Fruit fly (Drosophila melanogaster) whole organism, pupa: ENCODE data around the gene Sh3beta.

Experiments used
- CG12605 ChIP-seq: fragments of 200-800 bp; sonication (Bioruptor generic); IDR thresholded peaks from 2 replicates; pipeline ENCODE4 v1.3.6; 2022; ENCODE audit warnings: missing biosample characterization, missing genetic modification characterization
- CG13204 ChIP-seq: fragments of 200-800 bp; sonication (Bioruptor generic); optimal IDR thresholded peaks from 2 replicates; lab custom pipeline; 2018; ENCODE audit warnings: missing biosample characterization, mild to moderate bottlenecking, missing genetic modification characterization, moderate library complexity
- CG15710 ChIP-seq: fragments of 200-800 bp; sonication (Bioruptor generic); optimal IDR thresholded peaks from 2 replicates; lab custom pipeline; 2018; ENCODE audit warnings: missing biosample characterization, mild to moderate bottlenecking, missing genetic modification characterization, moderate library complexity
- CG17806 ChIP-seq: fragments of 200-800 bp; sonication (Bioruptor generic); optimal IDR thresholded peaks from 2 replicates; lab custom pipeline; 2018; ENCODE audit warnings: missing biosample characterization, mild to moderate bottlenecking, missing genetic modification characterization, moderate library complexity
- CG8301 ChIP-seq: fragments of 200-800 bp; sonication (Bioruptor generic); optimal IDR thresholded peaks from 2 replicates; lab custom pipeline; 2018; ENCODE audit warnings: missing biosample characterization, mild to moderate bottlenecking, missing genetic modification characterization
- CG9948 ChIP-seq: fragments of 200-800 bp; sonication (Bioruptor generic); optimal IDR thresholded peaks from 2 replicates; lab custom pipeline; 2018; ENCODE audit warnings: missing biosample characterization, mild to moderate bottlenecking, missing genetic modification characterization, moderate library complexity
- D1 ChIP-seq: fragments of 200-800 bp; sonication (Bioruptor generic); optimal IDR thresholded peaks from 2 replicates; lab custom pipeline; 2018; ENCODE audit warnings: missing biosample characterization, mild to moderate bottlenecking, missing genetic modification characterization, moderate library complexity
- EcR ChIP-seq: fragments of 200-800 bp; sonication (Bioruptor generic); optimal IDR thresholded peaks from 3 replicates; lab custom pipeline; 2019; ENCODE audit warnings: missing biosample characterization, missing genetic modification characterization, mild to moderate bottlenecking, moderate library complexity, missing genetic modification reagents
- Ets98B ChIP-seq: fragments of 200-800 bp; sonication (Bioruptor generic); IDR thresholded peaks from 2 replicates; pipeline ENCODE4 v1.3.6; 2022; ENCODE audit warnings: missing biosample characterization, missing genetic modification characterization
- Pif1A ChIP-seq: fragments of 200-800 bp; sonication (Bioruptor generic); optimal IDR thresholded peaks from 3 replicates; lab custom pipeline; 2016; ENCODE audit warnings: missing biosample characterization, missing genetic modification characterization
- Pif1B ChIP-seq: fragments of 200-800 bp; sonication (Bioruptor generic); optimal IDR thresholded peaks from 3 replicates; lab custom pipeline; 2016; ENCODE audit warnings: missing biosample characterization, missing genetic modification characterization
- Snoo ChIP-seq: fragments of 200-800 bp; sonication (Bioruptor generic); optimal IDR thresholded peaks from 3 replicates; lab custom pipeline; 2017; ENCODE audit warnings: missing biosample characterization, mild to moderate bottlenecking, missing genetic modification characterization, inconsistent platforms
- fd96Ca ChIP-seq: fragments of 200-800 bp; sonication (Bioruptor generic); IDR thresholded peaks from 3 replicates; pipeline ENCODE4 v1.3.6; 2022; ENCODE audit warnings: missing biosample characterization, missing genetic modification characterization
- rn ChIP-seq: fragments of 200-800 bp; sonication (Bioruptor generic); IDR thresholded peaks from 2 replicates; pipeline ENCODE4 v1.3.6; 2022; ENCODE audit warnings: missing biosample characterization, missing genetic modification characterization

DNA sequence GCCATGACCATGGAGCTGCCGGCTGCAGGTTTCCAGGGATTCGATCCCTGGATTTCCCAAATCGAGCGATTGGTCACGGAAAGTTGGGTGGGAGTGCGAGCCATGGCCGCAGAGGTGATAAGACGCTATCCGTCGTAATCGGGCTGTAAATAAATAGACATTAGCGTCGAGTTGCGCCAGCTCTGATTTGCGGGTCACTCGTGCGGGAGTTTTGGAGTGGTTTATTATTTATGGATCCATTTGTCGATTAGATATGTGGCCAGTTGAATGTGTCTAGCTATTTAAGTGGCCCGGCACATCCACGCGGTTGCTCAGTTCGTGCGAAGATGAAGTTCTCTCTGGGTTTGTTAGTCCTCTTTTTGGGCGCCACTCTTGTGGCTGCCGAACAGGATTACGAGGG is 28.9 kb upstream of the Sh3beta start, which contains the start of gene CG8562:
- TF ChIP-seq Ets98B, result no peak
- TF ChIP-seq CG12605 (GFP tag; lab: Robert Waterston, UW), result no peak
- TF ChIP-seq CG9948, result no peak
- TF ChIP-seq Pif1B (GFP tag; lab: Kevin White, UChicago), result no peak
- TF ChIP-seq rn (GFP tag; lab: Robert Waterston, UW), result no peak
- TF ChIP-seq CG13204 (GFP tag; lab: Kevin White, UChicago), result no peak
- TF ChIP-seq CG8301 (tag; lab: Kevin White, UChicago), result no peak
- TF ChIP-seq Snoo (tag; lab: Kevin White, UChicago), result no peak
- no peak for TF ChIP-seq CG15710 (tag; lab: Kevin White, UChicago)
- TF ChIP-seq EcR (GFP tag; lab: Kevin White, UChicago), result no peak
- no peak for TF ChIP-seq fd96Ca
- TF ChIP-seq CG17806 (tag; lab: Kevin White, UChicago), result no peak
- TF ChIP-seq Pif1A, result no peak
- TF ChIP-seq D1, result no peak
